Worm (Caenorhabditis elegans): ENCODE measurements around the gene T01H3.3.

The T01H3.3 gene

ce11 chrII:7835314-7835713, 38.4 kb downstream of the T01H3.3 start, which contains the start of gene cex-2:
TSS of gene cex-2 (minus strand) at chrII:7835414.
- TF ChIP-seq sem-2 (GFP tag; optimal IDR thresholded peaks at IDR 0.05) (no peak), elt-1 (tag; optimal IDR thresholded peaks at IDR 0.05; ENCODE audit: borderline replicate concordance, insufficient read depth) (no peak), lin-13 (tag; optimal IDR thresholded peaks at IDR 0.05) (no peak), unc-62 (GFP tag; optimal IDR thresholded peaks at IDR 0.05) (no peak), pha-4 (tag; optimal IDR thresholded peaks at IDR 0.05) (no peak), lsy-2 (tag; optimal IDR thresholded peaks at IDR 0.05) (no peak), elt-3 (tag; optimal IDR thresholded peaks at IDR 0.05) (no peak), flh-1 (GFP tag; optimal IDR thresholded peaks at IDR 0.05) (no peak), ham-2 (GFP tag; optimal IDR thresholded peaks at IDR 0.05) (no peak), nhr-2 (tag; optimal IDR thresholded peaks at IDR 0.05) (no peak), drap-1 (GFP tag; optimal IDR thresholded peaks at IDR 0.05) (no peak), ces-1 (GFP tag; optimal IDR thresholded peaks at IDR 0.05) (no peak), mep-1 (tag; optimal IDR thresholded peaks at IDR 0.05) (no peak), zip-8 (tag; optimal IDR thresholded peaks at IDR 0.05) (no peak), M03D4.4 (tag; optimal IDR thresholded peaks at IDR 0.05) (no peak), blmp-1 (tag; optimal IDR thresholded peaks at IDR 0.05) (no peak), nhr-28 (tag; optimal IDR thresholded peaks at IDR 0.05) (no peak)

ce11 chrII:7832054-7832453, 41.6 kb downstream of the T01H3.3 start, which contains the start of gene T09A5.14:
TSS of gene T09A5.14 (plus strand) at chrII:7832354.
- TF ChIP-seq ceh-43 (GFP tag; optimal IDR thresholded peaks at IDR 0.05): no peak
- TF ChIP-seq drap-1 (GFP tag; optimal IDR thresholded peaks at IDR 0.05): no peak

DNA sequence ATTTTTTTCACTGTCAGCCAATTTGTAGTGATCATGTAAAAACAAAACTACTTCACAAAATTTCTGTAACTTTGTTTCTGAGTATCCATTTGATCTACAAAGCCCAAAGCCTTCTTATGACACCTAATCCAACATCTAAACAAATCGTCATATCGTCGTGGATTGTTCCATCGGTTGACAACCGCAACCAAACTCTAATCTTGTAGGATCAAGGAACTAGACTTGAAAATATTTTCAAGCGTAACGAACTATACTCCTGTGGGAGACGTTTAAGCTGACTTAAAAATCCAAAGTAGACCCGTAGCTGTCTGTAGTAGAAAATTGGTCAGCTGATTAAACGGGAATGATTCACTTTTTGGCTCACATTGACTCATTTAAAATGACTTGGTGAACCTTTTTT, 44.1 kb downstream of the T01H3.3 start:
- no peak for TF ChIP-seq ham-2 (GFP tag; optimal IDR thresholded peaks at IDR 0.05)
- no peak for TF ChIP-seq pha-4 (tag; optimal IDR thresholded peaks at IDR 0.05)
- no peak for TF ChIP-seq elt-1 (tag; optimal IDR thresholded peaks at IDR 0.05; ENCODE audit: borderline replicate concordance, insufficient read depth)
- no peak for TF ChIP-seq hlh-1 (tag; optimal IDR thresholded peaks at IDR 0.05)
- no peak for TF ChIP-seq snpc-4 (tag; optimal IDR thresholded peaks at IDR 0.05)
- no peak for TF ChIP-seq nhr-237 (tag; optimal IDR thresholded peaks at IDR 0.05)

- TF ChIP-seq mep-1 (tag; optimal IDR thresholded peaks at IDR 0.05) (no peak), zip-8 (tag; optimal IDR thresholded peaks at IDR 0.05) (peak; percentile 87)
Observed at ce11 chrII:7827883-7828282, 45.8 kb downstream of the T01H3.3 start.

DNA sequence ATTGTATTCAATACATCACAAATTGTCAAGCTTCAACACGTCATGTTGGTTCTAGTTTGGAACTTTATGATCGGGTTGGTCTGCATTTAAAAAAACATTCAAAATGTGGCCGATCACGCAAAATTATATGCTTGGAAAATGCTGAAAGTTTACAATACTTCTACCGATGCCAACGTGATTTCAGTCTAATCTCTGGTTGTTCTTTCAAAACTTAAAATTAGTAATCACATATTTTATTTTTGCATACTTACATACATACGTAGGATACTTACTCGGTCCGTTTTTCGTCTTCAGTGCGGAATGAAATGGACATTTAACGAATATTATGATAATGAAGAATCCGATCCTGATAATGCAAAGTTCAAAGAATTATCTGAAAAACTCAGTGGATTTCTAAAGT, 48.6 kb downstream of the T01H3.3 start, which contains the start of gene srw-62:
srw-62 (plus strand) TSS at position 301 of the 400 bp plus-strand sequence.
- TF ChIP-seq nhr-237 (tag; optimal IDR thresholded peaks at IDR 0.05) (no peak), elt-3 (tag; optimal IDR thresholded peaks at IDR 0.05) (no peak), pha-4 (tag; optimal IDR thresholded peaks at IDR 0.05) (no peak), blmp-1 (tag; optimal IDR thresholded peaks at IDR 0.05) (no peak), unc-39 (tag; optimal IDR thresholded peaks at IDR 0.05) (no peak), ceh-43 (GFP tag; optimal IDR thresholded peaks at IDR 0.05) (no peak), mep-1 (tag; optimal IDR thresholded peaks at IDR 0.05) (no peak), bed-3 (GFP tag; optimal IDR thresholded peaks at IDR 0.05) (no peak), ces-1 (GFP tag; optimal IDR thresholded peaks at IDR 0.05) (no peak), nhr-76 (tag; optimal IDR thresholded peaks at IDR 0.05) (no peak), ceh-83 (GFP tag; optimal IDR thresholded peaks at IDR 0.05) (no peak), unc-120 (tag; optimal IDR thresholded peaks at IDR 0.05; ENCODE audit: poor library complexity, severe bottlenecking) (no peak), M03D4.4 (tag; optimal IDR thresholded peaks at IDR 0.05) (no peak), cnd-1 (tag; optimal IDR thresholded peaks at IDR 0.05) (no peak), flh-1 (GFP tag; optimal IDR thresholded peaks at IDR 0.05) (no peak)

ce11 chrII:7822454-7822853, 51.2 kb downstream of the T01H3.3 start, which contains the start of gene irld-47:
TSS of gene irld-47 (minus strand) at chrII:7822554.
- TF ChIP-seq unc-39 (tag; optimal IDR thresholded peaks at IDR 0.05) (no peak), ceh-83 (GFP tag; optimal IDR thresholded peaks at IDR 0.05) (no peak)

All from whole organism, mixed stage, embryonic.